Fruit fly (Drosophila melanogaster) S2 (cell line): ENCODE data around the gene AOX1.

Experiments
- CG8478 ChIP-seq: fragments of >200 bp; optimal IDR thresholded peaks from 2 replicates; lab custom pipeline; 2018
- CTCF ChIP-seq, 2 experiments: fragments of >200 bp; optimal IDR thresholded peaks; 2 replicates each; lab custom pipeline; 2018

- TF ChIP-seq CTCF (optimal IDR thresholded peaks at IDR 0.05; lab: Kevin White, UChicago) (no peak), CG8478 (lab: Kevin White, UChicago) (no peak)
These were observed 3.8 kb upstream of the AOX1 start for dm6 chr3R:15540932-15541331.
